Fruit fly (Drosophila melanogaster) whole organism, prepupa: ENCODE data around the gene CG34461.

Experiments
- CG3032 ChIP-seq: fragments of 200-800 bp; optimal IDR thresholded peaks from 2 replicates; lab custom pipeline; 2019; ENCODE audit warnings: missing biosample characterization, mild to moderate bottlenecking, missing genetic modification characterization, moderate library complexity
- CG32006 ChIP-seq: fragments of 200-800 bp; sonication (Bioruptor generic); optimal IDR thresholded peaks from 3 replicates; lab custom pipeline; 2017; ENCODE audit warnings: missing biosample characterization, mild to moderate bottlenecking, missing genetic modification characterization
- Gug ChIP-seq: fragments of 200-800 bp; sonication (Bioruptor generic); IDR thresholded peaks from 2 replicates; pipeline ENCODE4 v1.3.6; 2022; ENCODE audit warnings: missing biosample characterization, missing genetic modification characterization
- Hr39 ChIP-seq: fragments of 200-800 bp; sonication (Bioruptor generic); optimal IDR thresholded peaks from 2 replicates; lab custom pipeline; 2016; ENCODE audit warnings: missing biosample characterization, missing genetic modification characterization
- acj6 ChIP-seq: fragments of 200-800 bp; sonication (Bioruptor generic); optimal IDR thresholded peaks from 3 replicates; lab custom pipeline; 2016; ENCODE audit warnings: missing biosample characterization, missing genetic modification characterization
- fkh ChIP-seq: fragments of 200-800 bp; sonication (Bioruptor generic); optimal IDR thresholded peaks from 3 replicates; lab custom pipeline; 2017; ENCODE audit warnings: missing biosample characterization, mild to moderate bottlenecking, missing genetic modification characterization, moderate library complexity

DNA sequence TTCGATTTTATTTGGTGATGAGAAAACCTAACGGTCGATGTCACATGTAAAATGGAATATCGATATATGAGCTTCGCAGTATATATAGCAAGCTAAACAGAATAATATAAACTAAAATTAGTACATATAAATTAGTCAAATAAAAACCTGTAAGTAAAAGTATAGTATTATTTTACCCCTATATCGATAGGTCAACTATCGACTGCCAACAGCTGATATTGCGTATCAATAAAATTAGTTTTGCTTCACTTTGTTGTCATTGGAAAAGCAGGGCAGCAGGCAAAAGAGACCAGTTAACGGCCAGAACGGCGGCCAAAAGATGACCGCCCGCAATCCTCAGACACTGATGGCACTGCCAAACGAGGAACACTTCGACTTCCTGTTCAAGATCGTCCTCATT is 28.7 kb upstream of the CG34461 start, which contains the start of gene Rab19:
- no peak for TF ChIP-seq acj6 (GFP tag; lab: Kevin White, UChicago)
- no peak for TF ChIP-seq CG3032
- TF ChIP-seq Gug, result no peak
- TF ChIP-seq fkh (GFP tag; lab: Kevin White, UChicago), result peak; percentile 33
- TF ChIP-seq CG32006 (GFP tag; lab: Kevin White, UChicago), result no peak
- TF ChIP-seq Hr39, result no peak
